Fruit fly (Drosophila melanogaster) whole organism, embryonic: ENCODE measurements around the gene Cpr23B.

Experiments used
- CG1529 ChIP-seq: fragments of 200-800 bp; sonication (Bioruptor generic); optimal IDR thresholded peaks from 3 replicates; lab custom pipeline; 2018; ENCODE audit warnings: missing biosample characterization, missing genetic modification characterization
- Hmr ChIP-seq: fragments of 200-800 bp; sonication (Bioruptor generic); optimal IDR thresholded peaks from 3 replicates; lab custom pipeline; 2017; ENCODE audit warnings: mild to moderate bottlenecking, missing biosample characterization, missing genetic modification reagents, missing genetic modification characterization
- Hr78 ChIP-seq, 2 experiments: fragments of 200-800 bp in 1 of 2; fragments of >200 bp in 1 of 2; sonication (Bioruptor generic) in 1 of 2; optimal IDR thresholded peaks; 2 replicates each; lab custom pipeline; 2017 to 2019; ENCODE audit warnings: missing biosample characterization in 2 of 2, missing genetic modification characterization in 2 of 2, mild to moderate bottlenecking in 1 of 2, moderate library complexity in 1 of 2
- grn ChIP-seq: fragments of 200-800 bp; sonication (Bioruptor generic); optimal IDR thresholded peaks from 3 replicates; lab custom pipeline; 2017; ENCODE audit warnings: missing biosample characterization, missing genetic modification characterization

dm6 chr2L:2884683-2885502, 46.7 kb downstream of the Cpr23B start:
- TF ChIP-seq Hr78 (GFP tag; optimal IDR thresholded peaks at IDR 0.05; lab: Kevin White, UChicago) (peak in 1 of 2 experiments; percentile 98), Hmr (GFP tag; lab: Kevin White, UChicago) (peak; percentile 58), grn (GFP tag; lab: Kevin White, UChicago) (no peak), CG1529 (GFP tag; lab: Kevin White, UChicago) (no peak)
